Fruit fly (Drosophila melanogaster): Measurements from ENCODE around the gene Mkp3.

The Mkp3 gene

dm6 chr3L:19085688-19086363, 400 bp downstream of the Mkp3 start:
- TF ChIP-seq pan (optimal IDR thresholded peaks at IDR 0.05): no peak
- no peak for TF ChIP-seq psq (optimal IDR thresholded peaks at IDR 0.05)
- TF ChIP-seq Dll (optimal IDR thresholded peaks at IDR 0.05): no peak

dm6 chr3L:19083126-19083525, 3.1 kb downstream of the Mkp3 start:
- no peak for TF ChIP-seq psq (optimal IDR thresholded peaks at IDR 0.05)
- TF ChIP-seq CG8478 (optimal IDR thresholded peaks at IDR 0.05): no peak
- no peak for TF ChIP-seq Dll (optimal IDR thresholded peaks at IDR 0.05)
- no peak for TF ChIP-seq pan (optimal IDR thresholded peaks at IDR 0.05)
- TF ChIP-seq usp (GFP tag; optimal IDR thresholded peaks at IDR 0.05): no peak
- TF ChIP-seq EcR (GFP tag; optimal IDR thresholded peaks at IDR 0.05): no peak

- TF ChIP-seq usp (GFP tag; optimal IDR thresholded peaks at IDR 0.05) (no peak), Dll (optimal IDR thresholded peaks at IDR 0.05) (no peak), EcR (GFP tag; optimal IDR thresholded peaks at IDR 0.05) (peak; percentile 61 to 91)
Observed at dm6 chr3L:19080926-19081700, 5.1 kb downstream of the Mkp3 start.

- TF ChIP-seq EcR (GFP tag; optimal IDR thresholded peaks at IDR 0.05): no peak
- no peak for TF ChIP-seq psq (optimal IDR thresholded peaks at IDR 0.05)
- no peak for TF ChIP-seq pan (optimal IDR thresholded peaks at IDR 0.05)
- TF ChIP-seq CG8478 (optimal IDR thresholded peaks at IDR 0.05): no peak
- no peak for TF ChIP-seq usp (GFP tag; optimal IDR thresholded peaks at IDR 0.05)
- TF ChIP-seq Dll (optimal IDR thresholded peaks at IDR 0.05): no peak
Observed at dm6 chr3L:19079798-19080691, 6.2 kb downstream of the Mkp3 start.

dm6 chr3L:19079067-19079466, 7.2 kb downstream of the Mkp3 start:
- TF ChIP-seq Dll (optimal IDR thresholded peaks at IDR 0.05) (no peak), CG8478 (optimal IDR thresholded peaks at IDR 0.05) (no peak), usp (GFP tag; optimal IDR thresholded peaks at IDR 0.05) (no peak), psq (optimal IDR thresholded peaks at IDR 0.05) (no peak), EcR (GFP tag; optimal IDR thresholded peaks at IDR 0.05) (no peak), pan (optimal IDR thresholded peaks at IDR 0.05) (no peak)

- TF ChIP-seq CG8478 (optimal IDR thresholded peaks at IDR 0.05): no peak
- no peak for TF ChIP-seq psq (optimal IDR thresholded peaks at IDR 0.05)
- no peak for TF ChIP-seq Dll (optimal IDR thresholded peaks at IDR 0.05)
- TF ChIP-seq usp (GFP tag; optimal IDR thresholded peaks at IDR 0.05): no peak
- no peak for TF ChIP-seq pan (optimal IDR thresholded peaks at IDR 0.05)
- no peak for TF ChIP-seq EcR (GFP tag; optimal IDR thresholded peaks at IDR 0.05)
Observed at dm6 chr3L:19078444-19078843, 7.8 kb downstream of the Mkp3 start.

- TF ChIP-seq pan (optimal IDR thresholded peaks at IDR 0.05) (no peak), Dll (optimal IDR thresholded peaks at IDR 0.05) (no peak), CG8478 (optimal IDR thresholded peaks at IDR 0.05) (no peak), psq (optimal IDR thresholded peaks at IDR 0.05) (no peak), EcR (GFP tag; optimal IDR thresholded peaks at IDR 0.05) (no peak), usp (GFP tag; optimal IDR thresholded peaks at IDR 0.05) (no peak)
Observed at dm6 chr3L:19075976-19076375, 10.2 kb downstream of the Mkp3 start.

dm6 chr3L:19074673-19075402, 11.4 kb downstream of the Mkp3 start:
- TF ChIP-seq EcR (GFP tag; optimal IDR thresholded peaks at IDR 0.05): no peak
- TF ChIP-seq usp (GFP tag; optimal IDR thresholded peaks at IDR 0.05): no peak
- no peak for TF ChIP-seq pan (optimal IDR thresholded peaks at IDR 0.05)
- no peak for TF ChIP-seq Dll (optimal IDR thresholded peaks at IDR 0.05)
- TF ChIP-seq CG8478 (optimal IDR thresholded peaks at IDR 0.05): no peak
- TF ChIP-seq psq (optimal IDR thresholded peaks at IDR 0.05): no peak

dm6 chr3L:19073909-19074239, 12.4 kb downstream of the Mkp3 start:
- TF ChIP-seq usp (GFP tag; optimal IDR thresholded peaks at IDR 0.05) (no peak), CG8478 (optimal IDR thresholded peaks at IDR 0.05) (no peak), Dll (optimal IDR thresholded peaks at IDR 0.05) (no peak), psq (optimal IDR thresholded peaks at IDR 0.05) (no peak), pan (optimal IDR thresholded peaks at IDR 0.05) (no peak)

- no peak for TF ChIP-seq psq (optimal IDR thresholded peaks at IDR 0.05)
- no peak for TF ChIP-seq Dll (optimal IDR thresholded peaks at IDR 0.05)
- no peak for TF ChIP-seq CG8478 (optimal IDR thresholded peaks at IDR 0.05)
- no peak for TF ChIP-seq pan (optimal IDR thresholded peaks at IDR 0.05)
- no peak for TF ChIP-seq EcR (GFP tag; optimal IDR thresholded peaks at IDR 0.05)
- no peak for TF ChIP-seq usp (GFP tag; optimal IDR thresholded peaks at IDR 0.05)
Observed at dm6 chr3L:19073029-19073908, 13.0 kb downstream of the Mkp3 start.

Measured in whole organism.